Fruit fly (Drosophila melanogaster) whole organism, embryonic: ENCODE data around the gene h-cup.

Source experiments
- Ada2b ChIP-seq: fragments of 200-800 bp; sonication (Bioruptor generic); IDR thresholded peaks from 2 replicates; pipeline ENCODE4 v1.3.6; 2022; ENCODE audit warnings: missing biosample characterization, missing genetic modification characterization
- CG10267 ChIP-seq: fragments of 200-800 bp; sonication (Bioruptor generic); optimal IDR thresholded peaks from 2 replicates; lab custom pipeline; 2018; ENCODE audit warnings: missing biosample characterization, mild to moderate bottlenecking, missing genetic modification characterization, moderate library complexity
- CG12104 ChIP-seq: fragments of 200-800 bp; sonication (Bioruptor generic); optimal IDR thresholded peaks from 3 replicates; lab custom pipeline; 2016; ENCODE audit warnings: missing biosample characterization, missing genetic modification characterization
- CG13296 ChIP-seq: fragments of 200-800 bp; sonication (Bioruptor generic); optimal IDR thresholded peaks from 3 replicates; lab custom pipeline; 2018; ENCODE audit warnings: missing biosample characterization, mild to moderate bottlenecking, missing genetic modification characterization
- CG15601 ChIP-seq: fragments of 200-800 bp; sonication (Bioruptor generic); optimal IDR thresholded peaks from 3 replicates; lab custom pipeline; 2019; ENCODE audit warnings: missing biosample characterization, mild to moderate bottlenecking, missing genetic modification characterization, moderate library complexity
- CG18764 ChIP-seq: fragments of 200-800 bp; sonication (Bioruptor generic); optimal IDR thresholded peaks from 3 replicates; lab custom pipeline; 2016; ENCODE audit warnings: missing biosample characterization, missing genetic modification characterization
- CG30020 ChIP-seq: fragments of 200-800 bp; optimal IDR thresholded peaks from 2 replicates; lab custom pipeline; 2019; ENCODE audit warnings: missing biosample characterization, mild to moderate bottlenecking, missing genetic modification characterization, moderate library complexity
- CG31441 ChIP-seq: fragments of 200-800 bp; sonication (Bioruptor generic); IDR thresholded peaks from 2 replicates; pipeline ENCODE4 v1.3.6; 2022; ENCODE audit warnings: missing biosample characterization, missing genetic modification characterization
- CG33557 ChIP-seq: fragments of 200-800 bp; sonication (Bioruptor generic); optimal IDR thresholded peaks from 2 replicates; lab custom pipeline; 2019; ENCODE audit warnings: missing biosample characterization, mild to moderate bottlenecking, missing genetic modification characterization, moderate library complexity
- CG34376 ChIP-seq: fragments of 200-800 bp; sonication (Bioruptor generic); optimal IDR thresholded peaks from 2 replicates; lab custom pipeline; 2018; ENCODE audit warnings: missing biosample characterization, mild to moderate bottlenecking, missing genetic modification characterization
- CG5953 ChIP-seq: fragments of 200-800 bp; sonication (Bioruptor generic); IDR thresholded peaks from 2 replicates; pipeline ENCODE4 v1.3.6; 2022; ENCODE audit warnings: missing biosample characterization, missing genetic modification characterization
- CG6254 ChIP-seq: fragments of 200-800 bp; sonication (Bioruptor generic); optimal IDR thresholded peaks from 3 replicates; lab custom pipeline; 2017; ENCODE audit warnings: mild to moderate bottlenecking, missing biosample characterization, missing genetic modification reagents, missing genetic modification characterization
- CG6272 ChIP-seq: fragments of 200-800 bp; sonication (Bioruptor generic); IDR thresholded peaks from 2 replicates; pipeline ENCODE4 v1.3.6; 2022; ENCODE audit warnings: missing biosample characterization, missing genetic modification characterization
- CG6854 ChIP-seq: fragments of 200-800 bp; sonication (Bioruptor generic); optimal IDR thresholded peaks from 3 replicates; lab custom pipeline; 2017; ENCODE audit warnings: missing biosample characterization, mild to moderate bottlenecking, missing genetic modification characterization
- CG8290 ChIP-seq, 3 experiments: fragments of 200-800 bp; sonication (Bioruptor generic); optimal IDR thresholded peaks; 2 replicates each; lab custom pipeline; 2016 to 2019; ENCODE audit warnings: missing biosample characterization in 3 of 3, missing genetic modification characterization in 3 of 3, mild to moderate bottlenecking in 2 of 3, moderate library complexity in 1 of 3
- Dll ChIP-seq: fragments of 200-800 bp; sonication (Bioruptor generic); IDR thresholded peaks from 4 replicates; pipeline ENCODE4 v1.3.6; 2022; ENCODE audit warnings: missing biosample characterization, missing genetic modification characterization; ENCODE audit not compliant: partially characterized antibody
- Dref ChIP-seq: fragments of 200-800 bp; sonication (Bioruptor generic); IDR thresholded peaks from 2 replicates; pipeline ENCODE4 v1.3.6; 2022; ENCODE audit warnings: missing biosample characterization, missing genetic modification characterization
- Elba2 ChIP-seq: fragments of 200-800 bp; sonication (Bioruptor generic); optimal IDR thresholded peaks from 3 replicates; lab custom pipeline; 2016; ENCODE audit warnings: missing biosample characterization, missing genetic modification characterization
- Fer3 ChIP-seq: fragments of 200-800 bp; sonication (Bioruptor generic); optimal IDR thresholded peaks from 2 replicates; lab custom pipeline; 2018; ENCODE audit warnings: missing biosample characterization, mild to moderate bottlenecking, missing genetic modification characterization, moderate library complexity
- HLH54F ChIP-seq: fragments of 200-800 bp; sonication (Bioruptor generic); optimal IDR thresholded peaks from 3 replicates; lab custom pipeline; 2016; ENCODE audit warnings: missing biosample characterization, missing genetic modification characterization
- HmgD ChIP-seq: fragments of 200-800 bp; sonication (Bioruptor generic); optimal IDR thresholded peaks from 3 replicates; lab custom pipeline; 2016; ENCODE audit warnings: missing biosample characterization, missing genetic modification characterization
- Hmr ChIP-seq: fragments of 200-800 bp; sonication (Bioruptor generic); optimal IDR thresholded peaks from 3 replicates; lab custom pipeline; 2017; ENCODE audit warnings: mild to moderate bottlenecking, missing biosample characterization, missing genetic modification reagents, missing genetic modification characterization
- Jarid2 ChIP-seq: fragments of 200-800 bp; sonication (Bioruptor generic); optimal IDR thresholded peaks from 3 replicates; lab custom pipeline; 2017; ENCODE audit warnings: mild to moderate bottlenecking, missing biosample characterization, missing genetic modification reagents, missing genetic modification characterization
- Lhr ChIP-seq: fragments of 200-800 bp; sonication (Bioruptor generic); optimal IDR thresholded peaks from 3 replicates; lab custom pipeline; 2017; ENCODE audit warnings: mild to moderate bottlenecking, missing biosample characterization, missing genetic modification reagents, missing genetic modification characterization
- Lim3 ChIP-seq: fragments of 200-800 bp; sonication (Bioruptor generic); IDR thresholded peaks from 2 replicates; pipeline ENCODE4 v1.3.6; 2022; ENCODE audit warnings: missing biosample characterization, missing genetic modification characterization
- Lpt ChIP-seq: fragments of >200 bp; optimal IDR thresholded peaks from 2 replicates; lab custom pipeline; 2018; ENCODE audit warnings: missing biosample characterization, missing genetic modification characterization
- MTF-1 ChIP-seq: fragments of 200-800 bp; sonication (Bioruptor generic); optimal IDR thresholded peaks from 2 replicates; lab custom pipeline; 2018; ENCODE audit warnings: missing biosample characterization, mild to moderate bottlenecking, missing genetic modification characterization, borderline replicate concordance
- Nf-YA ChIP-seq: fragments of 200-800 bp; sonication (Bioruptor generic); IDR thresholded peaks from 2 replicates; pipeline ENCODE4 v1.3.6; 2022; ENCODE audit warnings: missing biosample characterization, missing genetic modification characterization
- Nf-YC ChIP-seq: fragments of 200-800 bp; optimal IDR thresholded peaks from 3 replicates; lab custom pipeline; 2019; ENCODE audit warnings: missing biosample characterization, mild to moderate bottlenecking, missing genetic modification characterization, moderate library complexity
- Rfx ChIP-seq: fragments of 200-800 bp; sonication (Bioruptor generic); IDR thresholded peaks from 2 replicates; pipeline ENCODE4 v1.3.6; 2022; ENCODE audit warnings: missing biosample characterization, missing genetic modification characterization
- Six4 ChIP-seq: fragments of 200-800 bp; sonication (Bioruptor generic); optimal IDR thresholded peaks from 2 replicates; lab custom pipeline; 2016; ENCODE audit warnings: missing biosample characterization, missing genetic modification characterization
- Sox100B ChIP-seq: fragments of 200-800 bp; sonication (Bioruptor generic); optimal IDR thresholded peaks from 3 replicates; lab custom pipeline; 2018; ENCODE audit warnings: missing biosample characterization, mild to moderate bottlenecking, missing genetic modification characterization
- cad ChIP-seq: fragments of >200 bp; optimal IDR thresholded peaks from 2 replicates; lab custom pipeline; 2017; ENCODE audit warnings: missing biosample characterization, missing genetic modification characterization
- cas ChIP-seq: fragments of 200-800 bp; sonication (Bioruptor generic); IDR thresholded peaks from 2 replicates; pipeline ENCODE4 v1.3.6; 2022; ENCODE audit warnings: missing biosample characterization, missing genetic modification characterization
- eyg ChIP-seq: fragments of 200-800 bp; sonication (Bioruptor generic); optimal IDR thresholded peaks from 3 replicates; lab custom pipeline; 2016; ENCODE audit warnings: missing biosample characterization, missing genetic modification characterization
- ftz-f1 ChIP-seq: fragments of 200-800 bp; sonication (Bioruptor generic); optimal IDR thresholded peaks from 2 replicates; lab custom pipeline; 2016; ENCODE audit warnings: missing biosample characterization, missing genetic modification characterization
- gfzf ChIP-seq: fragments of 200-800 bp; sonication (Bioruptor generic); optimal IDR thresholded peaks from 2 replicates; lab custom pipeline; 2016; ENCODE audit warnings: missing biosample characterization, mild to moderate bottlenecking, missing genetic modification characterization, moderate library complexity
- grn ChIP-seq: fragments of 200-800 bp; sonication (Bioruptor generic); optimal IDR thresholded peaks from 3 replicates; lab custom pipeline; 2017; ENCODE audit warnings: missing biosample characterization, missing genetic modification characterization
- lab ChIP-seq: fragments of 200-800 bp; sonication (Bioruptor generic); optimal IDR thresholded peaks from 3 replicates; lab custom pipeline; 2017; ENCODE audit warnings: missing biosample characterization, missing genetic modification characterization, mild to moderate bottlenecking, moderate library complexity, missing genetic modification reagents
- lmd ChIP-seq: fragments of 200-800 bp; sonication (Bioruptor generic); IDR thresholded peaks from 2 replicates; pipeline ENCODE4 v1.3.6; 2022; ENCODE audit warnings: missing biosample characterization, missing genetic modification characterization
- mirr ChIP-seq: fragments of 200-800 bp; sonication (Bioruptor generic); optimal IDR thresholded peaks from 3 replicates; lab custom pipeline; 2018; ENCODE audit warnings: missing biosample characterization, mild to moderate bottlenecking, missing genetic modification characterization
- pita ChIP-seq: fragments of 200-800 bp; sonication (Bioruptor generic); optimal IDR thresholded peaks from 2 replicates; lab custom pipeline; 2017; ENCODE audit warnings: missing biosample characterization, mild to moderate bottlenecking, missing genetic modification characterization
- pnt ChIP-seq: fragments of 200-800 bp; sonication (Bioruptor generic); optimal IDR thresholded peaks from 3 replicates; lab custom pipeline; 2016; ENCODE audit warnings: missing biosample characterization, missing genetic modification characterization
- run ChIP-seq: fragments of 200-800 bp; sonication (Bioruptor generic); optimal IDR thresholded peaks from 3 replicates; lab custom pipeline; 2018; ENCODE audit warnings: missing biosample characterization, mild to moderate bottlenecking, missing genetic modification characterization
- sc ChIP-seq, 3 experiments: fragments of >200 bp in 2 of 3; fragments of 200-800 bp in 1 of 3; sonication (Bioruptor generic) in 1 of 3; optimal IDR thresholded peaks; 2 replicates in 2 of 3; 3 replicates in 1 of 3; lab custom pipeline; 2017; ENCODE audit warnings: mild to moderate bottlenecking in 1 of 3, missing biosample characterization in 1 of 3, missing genetic modification characterization in 1 of 3, missing genetic modification reagents in 1 of 3
- sim ChIP-seq: fragments of 200-800 bp; sonication (Bioruptor generic); IDR thresholded peaks from 2 replicates; pipeline ENCODE4 v1.3.6; 2022; ENCODE audit warnings: missing biosample characterization, missing genetic modification characterization
- sqz ChIP-seq: fragments of 200-800 bp; sonication (Bioruptor generic); optimal IDR thresholded peaks from 3 replicates; lab custom pipeline; 2018; ENCODE audit warnings: missing biosample characterization, mild to moderate bottlenecking, missing genetic modification characterization
- trem ChIP-seq: fragments of 200-800 bp; optimal IDR thresholded peaks from 3 replicates; lab custom pipeline; 2019; ENCODE audit warnings: missing biosample characterization, mild to moderate bottlenecking, missing genetic modification characterization, moderate library complexity
- unc-4 ChIP-seq: fragments of 200-800 bp; sonication (Bioruptor generic); IDR thresholded peaks from 2 replicates; pipeline ENCODE4 v1.3.6; 2022; ENCODE audit warnings: missing biosample characterization, missing genetic modification characterization; ENCODE audit not compliant: partially characterized antibody
- z ChIP-seq: fragments of 200-800 bp; sonication (Bioruptor generic); IDR thresholded peaks from 3 replicates; pipeline ENCODE4 v1.3.6; 2022; ENCODE audit warnings: missing biosample characterization, missing genetic modification characterization

h-cup gene

DNA sequence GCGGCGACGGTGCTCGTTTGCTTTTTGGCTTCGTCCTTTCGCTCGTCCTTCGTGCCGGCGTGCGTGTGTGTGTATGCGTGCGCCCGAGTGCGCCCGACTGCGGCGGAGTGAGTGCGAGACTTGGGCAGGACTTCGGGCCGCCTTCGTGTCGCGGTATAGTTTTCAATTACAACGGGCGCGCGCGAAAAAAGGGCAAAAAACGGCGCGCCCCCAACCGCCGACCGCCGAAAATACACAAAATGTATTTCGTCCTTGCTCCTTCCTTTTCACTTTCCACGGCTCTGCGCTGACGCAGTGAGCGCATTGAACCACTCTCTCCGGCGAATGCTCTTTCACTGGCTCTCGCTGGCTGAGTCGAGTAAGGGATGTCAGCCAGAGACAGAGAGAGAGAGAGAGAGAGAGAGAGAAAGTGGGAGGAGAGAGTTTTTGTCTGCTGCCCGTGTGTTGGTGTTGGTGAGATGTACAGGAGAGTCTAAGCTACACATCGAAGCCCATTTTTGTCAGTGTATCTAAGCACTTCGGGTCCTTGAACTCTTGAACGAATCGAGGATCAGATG is 37.7 kb upstream of the h-cup start (continued):
- no peak for TF ChIP-seq mirr (GFP tag; lab: Kevin White, UChicago)
- no peak for TF ChIP-seq Hmr (GFP tag; lab: Kevin White, UChicago)
- TF ChIP-seq cad (GFP tag; lab: Kevin White, UChicago), result no peak
- TF ChIP-seq grn (GFP tag; lab: Kevin White, UChicago), result no peak
- TF ChIP-seq sim (GFP tag; lab: Robert Waterston, UW), result no peak
- TF ChIP-seq ftz-f1, result no peak
- no peak for TF ChIP-seq trem (tag; lab: Kevin White, UChicago)
- TF ChIP-seq CG34376 (GFP tag; lab: Kevin White, UChicago), result no peak
- TF ChIP-seq CG31441 (GFP tag; lab: Robert Waterston, UW), result no peak
- TF ChIP-seq CG12104, result no peak
- no peak for TF ChIP-seq HLH54F (GFP tag; lab: Kevin White, UChicago)
- peak; percentile 39 for TF ChIP-seq Nf-YC
- TF ChIP-seq Elba2 (GFP tag; lab: Kevin White, UChicago), result no peak
- TF ChIP-seq CG15601 (tag; lab: Kevin White, UChicago), result no peak
- no peak for TF ChIP-seq gfzf
- no peak for TF ChIP-seq lab
- no peak for TF ChIP-seq Dref (GFP tag; lab: Robert Waterston, UW)
- TF ChIP-seq Fer3, result no peak
- no peak for TF ChIP-seq HmgD (GFP tag; lab: Kevin White, UChicago)
- no peak for TF ChIP-seq lmd (GFP tag; lab: Robert Waterston, UW)
- TF ChIP-seq CG6854 (GFP tag; lab: Kevin White, UChicago), result no peak
- no peak for TF ChIP-seq CG18764 (GFP tag; lab: Kevin White, UChicago)
- no peak for TF ChIP-seq CG6272 (GFP tag; lab: Robert Waterston, UW)
- 0 out of 3 replicates have a peak, but pooled peaks have one; percentile 43 for TF ChIP-seq z (GFP tag; lab: Robert Waterston, UW)
- no peak for TF ChIP-seq CG13296 (GFP tag; lab: Kevin White, UChicago)
- no peak for TF ChIP-seq sc (optimal IDR thresholded peaks at IDR 0.05; lab: Kevin White, UChicago)
- TF ChIP-seq sc (GFP tag; optimal IDR thresholded peaks at IDR 0.05; lab: Kevin White, UChicago), result no peak
- no peak for TF ChIP-seq Rfx
- TF ChIP-seq Lim3 (GFP tag; lab: Robert Waterston, UW), result no peak
- no peak for TF ChIP-seq CG6254 (GFP tag; lab: Kevin White, UChicago)
- no peak for TF ChIP-seq eyg (GFP tag; lab: Kevin White, UChicago)
- no peak for TF ChIP-seq CG8290 (GFP tag; optimal IDR thresholded peaks at IDR 0.05; lab: Kevin White, UChicago)
- TF ChIP-seq CG8290 (tag; optimal IDR thresholded peaks at IDR 0.05; lab: Kevin White, UChicago), result peak in 1 of 2 experiments; percentile 30
- TF ChIP-seq sqz (GFP tag; lab: Kevin White, UChicago), result peak; percentile 82
- no peak for TF ChIP-seq Six4
- TF ChIP-seq Dll (GFP tag; lab: Robert Waterston, UW), result peak; percentile 47; the same call in 1 of the 4 replicates
- TF ChIP-seq Sox100B (GFP tag; lab: Kevin White, UChicago), result no peak
- TF ChIP-seq Ada2b (GFP tag; lab: Robert Waterston, UW), result no peak
- TF ChIP-seq Jarid2, result peak; percentile 43
- TF ChIP-seq CG5953, result 0 out of 2 replicates have a peak, but pooled peaks have one; percentile 12
- TF ChIP-seq CG33557 (GFP tag; lab: Kevin White, UChicago), result peak; percentile 4
- no peak for TF ChIP-seq CG10267
- TF ChIP-seq Lpt (GFP tag; lab: Kevin White, UChicago), result peak; percentile 66
- TF ChIP-seq run (tag; lab: Kevin White, UChicago), result no peak
- TF ChIP-seq Lhr, result no peak
- TF ChIP-seq unc-4 (GFP tag; lab: Robert Waterston, UW), result peak; percentile 22; the same call in 1 of the 2 replicates
- no peak for TF ChIP-seq cas
- no peak for TF ChIP-seq pnt
- no peak for TF ChIP-seq pita (GFP tag; lab: Kevin White, UChicago)
- TF ChIP-seq CG30020 (tag; lab: Kevin White, UChicago), result no peak
- TF ChIP-seq Nf-YA (GFP tag; lab: Robert Waterston, UW), result 0 out of 2 replicates have a peak, but pooled peaks have one; percentile 10
- no peak for TF ChIP-seq MTF-1 (GFP tag; lab: Kevin White, UChicago)
